Fruit fly (Drosophila melanogaster) whole organism, embryonic: ENCODE results near the gene CG3123.

Experiments used
- Atf-2 ChIP-seq: fragments of 200-800 bp; sonication (Bioruptor generic); optimal IDR thresholded peaks from 2 replicates; lab custom pipeline; 2016; ENCODE audit warnings: missing biosample characterization, missing genetic modification characterization
- Bdp1 ChIP-seq: fragments of 200-800 bp; sonication (Bioruptor generic); optimal IDR thresholded peaks from 3 replicates; lab custom pipeline; 2016; ENCODE audit warnings: missing biosample characterization, missing genetic modification characterization
- Blimp-1 ChIP-seq: fragments of 200-800 bp; sonication (Bioruptor generic); optimal IDR thresholded peaks from 3 replicates; lab custom pipeline; 2018; ENCODE audit warnings: missing biosample characterization, missing genetic modification characterization, mild to moderate bottlenecking, moderate library complexity, missing genetic modification reagents
- CG11247 ChIP-seq: fragments of 200-800 bp; sonication (Bioruptor generic); IDR thresholded peaks from 2 replicates; pipeline ENCODE4 v1.3.6; 2022; ENCODE audit warnings: missing biosample characterization, missing genetic modification characterization
- CG11723 ChIP-seq: fragments of 200-800 bp; sonication (Bioruptor generic); optimal IDR thresholded peaks from 2 replicates; lab custom pipeline; 2017; ENCODE audit warnings: missing biosample characterization, mild to moderate bottlenecking, missing genetic modification characterization
- CG12071 ChIP-seq: fragments of 200-800 bp; sonication (Bioruptor generic); optimal IDR thresholded peaks from 3 replicates; lab custom pipeline; 2018; ENCODE audit warnings: missing biosample characterization, mild to moderate bottlenecking, missing genetic modification characterization
- CG12155 ChIP-seq: fragments of 200-800 bp; sonication (Bioruptor generic); optimal IDR thresholded peaks from 3 replicates; lab custom pipeline; 2016; ENCODE audit warnings: missing biosample characterization, missing genetic modification characterization
- CG14710 ChIP-seq: fragments of 200-800 bp; sonication (Bioruptor generic); optimal IDR thresholded peaks from 3 replicates; lab custom pipeline; 2019; ENCODE audit warnings: missing biosample characterization, mild to moderate bottlenecking, missing genetic modification characterization, moderate library complexity
- CG15011 ChIP-seq: fragments of 200-800 bp; sonication (Bioruptor generic); optimal IDR thresholded peaks from 3 replicates; lab custom pipeline; 2018; ENCODE audit warnings: missing biosample characterization, mild to moderate bottlenecking, missing genetic modification characterization
- CG17328 ChIP-seq: fragments of 200-800 bp; sonication (Bioruptor generic); IDR thresholded peaks from 2 replicates; pipeline ENCODE4 v1.3.6; 2022; ENCODE audit warnings: missing biosample characterization, missing genetic modification characterization
- CG17385 ChIP-seq: fragments of 200-800 bp; sonication (Bioruptor generic); optimal IDR thresholded peaks from 3 replicates; lab custom pipeline; 2018; ENCODE audit warnings: missing biosample characterization, mild to moderate bottlenecking, missing genetic modification characterization
- CG17568 ChIP-seq: fragments of 200-800 bp; sonication (Bioruptor generic); optimal IDR thresholded peaks from 2 replicates; lab custom pipeline; 2018; ENCODE audit warnings: missing biosample characterization, mild to moderate bottlenecking, missing genetic modification characterization, moderate library complexity
- CG2120 ChIP-seq: fragments of 200-800 bp; sonication (Bioruptor generic); optimal IDR thresholded peaks from 3 replicates; lab custom pipeline; 2016; ENCODE audit warnings: missing biosample characterization, missing genetic modification characterization
- CG2199 ChIP-seq: fragments of 200-800 bp; sonication (Bioruptor generic); IDR thresholded peaks from 3 replicates; pipeline ENCODE4 v1.3.6; 2022; ENCODE audit warnings: missing biosample characterization, missing genetic modification characterization
- CG34376 ChIP-seq: fragments of 200-800 bp; sonication (Bioruptor generic); optimal IDR thresholded peaks from 2 replicates; lab custom pipeline; 2018; ENCODE audit warnings: missing biosample characterization, mild to moderate bottlenecking, missing genetic modification characterization
- CG3726 ChIP-seq: fragments of 200-800 bp; sonication (Bioruptor generic); IDR thresholded peaks from 3 replicates; pipeline ENCODE4, ENCODE4 v1.3.6; 2022; ENCODE audit warnings: missing biosample characterization, missing genetic modification characterization
- CG4328 ChIP-seq: fragments of 200-800 bp; sonication (Bioruptor generic); optimal IDR thresholded peaks from 3 replicates; lab custom pipeline; 2017; ENCODE audit warnings: missing biosample characterization, missing genetic modification reagents, missing genetic modification characterization
- CG4404 ChIP-seq: fragments of 200-800 bp; sonication (Bioruptor generic); IDR thresholded peaks from 2 replicates; pipeline ENCODE4 v1.3.6; 2022; ENCODE audit warnings: missing biosample characterization, missing genetic modification characterization
- CG4730 ChIP-seq: fragments of 200-800 bp; sonication (Bioruptor generic); IDR thresholded peaks from 2 replicates; pipeline ENCODE4 v1.3.6; 2022; ENCODE audit warnings: missing biosample characterization, missing genetic modification characterization
- CG6254 ChIP-seq: fragments of 200-800 bp; sonication (Bioruptor generic); optimal IDR thresholded peaks from 3 replicates; lab custom pipeline; 2017; ENCODE audit warnings: mild to moderate bottlenecking, missing biosample characterization, missing genetic modification reagents, missing genetic modification characterization
- Camta ChIP-seq: fragments of 200-800 bp; sonication (Bioruptor generic); optimal IDR thresholded peaks from 2 replicates; lab custom pipeline; 2016; ENCODE audit warnings: missing biosample characterization, missing genetic modification characterization
- D ChIP-seq, 2 experiments: fragments of 200-800 bp in 1 of 2; fragments of >200 bp in 1 of 2; sonication (Bioruptor generic) in 1 of 2; optimal IDR thresholded peaks; 2 replicates in 1 of 2; 3 replicates in 1 of 2; lab custom pipeline; 2017; ENCODE audit warnings: mild to moderate bottlenecking in 1 of 2, missing biosample characterization in 1 of 2, missing genetic modification characterization in 1 of 2, missing genetic modification reagents in 1 of 2
- Dip2 ChIP-seq: fragments of 200-800 bp; sonication (Bioruptor generic); IDR thresholded peaks from 2 replicates; pipeline ENCODE4 v1.3.6; 2022; ENCODE audit warnings: missing biosample characterization, missing genetic modification characterization
- Hand ChIP-seq: fragments of 200-800 bp; sonication (Bioruptor generic); optimal IDR thresholded peaks from 2 replicates; lab custom pipeline; 2017; ENCODE audit warnings: mild to moderate bottlenecking, missing biosample characterization, missing genetic modification reagents, missing genetic modification characterization
- Sox102F ChIP-seq: fragments of 200-800 bp; sonication (Bioruptor generic); optimal IDR thresholded peaks from 2 replicates; lab custom pipeline; 2018; ENCODE audit warnings: missing biosample characterization, mild to moderate bottlenecking, missing genetic modification characterization, moderate library complexity
- Spps ChIP-seq: fragments of 200-800 bp; sonication (Bioruptor generic); optimal IDR thresholded peaks from 2 replicates; lab custom pipeline; 2018; ENCODE audit warnings: missing biosample characterization, mild to moderate bottlenecking, missing genetic modification characterization
- TFAM ChIP-seq: fragments of 200-800 bp; sonication (Bioruptor generic); optimal IDR thresholded peaks from 2 replicates; lab custom pipeline; 2017; ENCODE audit warnings: missing biosample characterization, missing genetic modification characterization, inconsistent platforms
- Vsx1 ChIP-seq: fragments of 200-800 bp; sonication (Bioruptor generic); optimal IDR thresholded peaks from 2 replicates; lab custom pipeline; 2017; ENCODE audit warnings: missing biosample characterization, mild to moderate bottlenecking, missing genetic modification characterization, missing genetic modification reagents
- Xrp1 ChIP-seq: fragments of 200-800 bp; sonication (Bioruptor generic); IDR thresholded peaks from 2 replicates; pipeline ENCODE4 v1.3.6; 2022; ENCODE audit warnings: missing biosample characterization, missing genetic modification characterization
- ab ChIP-seq: fragments of 200-800 bp; sonication (Bioruptor generic); optimal IDR thresholded peaks from 2 replicates; lab custom pipeline; 2016; ENCODE audit warnings: missing biosample characterization, missing genetic modification characterization
- ara ChIP-seq: fragments of 200-800 bp; sonication (Bioruptor generic); IDR thresholded peaks from 2 replicates; pipeline ENCODE4 v1.3.6; 2022; ENCODE audit warnings: missing biosample characterization, missing genetic modification characterization
- bab2 ChIP-seq: fragments of 200-800 bp; sonication (Bioruptor generic); optimal IDR thresholded peaks from 2 replicates; lab custom pipeline; 2016; ENCODE audit warnings: missing biosample characterization, missing genetic modification characterization
- caup ChIP-seq: fragments of 200-800 bp; sonication (Bioruptor generic); optimal IDR thresholded peaks from 3 replicates; lab custom pipeline; 2017; ENCODE audit warnings: missing biosample characterization, mild to moderate bottlenecking, missing genetic modification characterization, moderate library complexity; ENCODE audit not compliant: severe bottlenecking
- chinmo ChIP-seq: fragments of 200-800 bp; sonication (Bioruptor generic); IDR thresholded peaks from 4 replicates; pipeline ENCODE4 v1.3.6; 2022; ENCODE audit warnings: missing biosample characterization, missing genetic modification characterization; ENCODE audit not compliant: partially characterized antibody
- dati ChIP-seq: fragments of 200-800 bp; sonication (Bioruptor generic); IDR thresholded peaks from 2 replicates; pipeline ENCODE4 v1.3.6; 2022; ENCODE audit warnings: missing biosample characterization, missing genetic modification characterization
- dm ChIP-seq: fragments of 200-800 bp; sonication (Bioruptor generic); optimal IDR thresholded peaks from 3 replicates; lab custom pipeline; 2016; ENCODE audit warnings: missing biosample characterization, missing genetic modification characterization
- emc ChIP-seq: fragments of 200-800 bp; sonication (Bioruptor generic); optimal IDR thresholded peaks from 2 replicates; lab custom pipeline; 2016; ENCODE audit warnings: missing biosample characterization, missing genetic modification characterization
- h ChIP-seq: fragments of >200 bp; optimal IDR thresholded peaks from 2 replicates; lab custom pipeline; 2017
- her ChIP-seq: fragments of 200-800 bp; sonication (Bioruptor generic); optimal IDR thresholded peaks from 2 replicates; lab custom pipeline; 2016; ENCODE audit warnings: missing biosample characterization, missing genetic modification characterization
- hkb ChIP-seq, 2 experiments: fragments of 200-800 bp in 1 of 2; fragments of >200 bp in 1 of 2; sonication (Bioruptor generic) in 1 of 2; IDR thresholded peaks in 1 of 2; optimal IDR thresholded peaks in 1 of 2; 2 replicates each; pipeline versions ENCODE4 v1.3.6 to Lab custom; 2017 to 2022; ENCODE audit warnings: missing biosample characterization in 1 of 2, missing genetic modification characterization in 1 of 2
- kni ChIP-seq: fragments of 200-800 bp; sonication (Bioruptor generic); optimal IDR thresholded peaks from 3 replicates; lab custom pipeline; 2017; ENCODE audit warnings: mild to moderate bottlenecking, missing biosample characterization, missing genetic modification reagents, missing genetic modification characterization
- mirr ChIP-seq: fragments of 200-800 bp; sonication (Bioruptor generic); optimal IDR thresholded peaks from 3 replicates; lab custom pipeline; 2018; ENCODE audit warnings: missing biosample characterization, mild to moderate bottlenecking, missing genetic modification characterization
- odd ChIP-seq: fragments of 200-800 bp; sonication (Bioruptor generic); optimal IDR thresholded peaks from 2 replicates; lab custom pipeline; 2017; ENCODE audit warnings: missing biosample characterization, mild to moderate bottlenecking, missing genetic modification characterization
- otp ChIP-seq: fragments of 200-800 bp; sonication (Bioruptor generic); IDR thresholded peaks from 3 replicates; pipeline ENCODE4, ENCODE4 v1.3.6; 2022; ENCODE audit warnings: missing biosample characterization, missing genetic modification characterization
- repo ChIP-seq: fragments of 200-800 bp; sonication (Bioruptor generic); optimal IDR thresholded peaks from 2 replicates; lab custom pipeline; 2016; ENCODE audit warnings: missing biosample characterization, missing genetic modification characterization
- run ChIP-seq: fragments of 200-800 bp; sonication (Bioruptor generic); optimal IDR thresholded peaks from 3 replicates; lab custom pipeline; 2018; ENCODE audit warnings: missing biosample characterization, mild to moderate bottlenecking, missing genetic modification characterization
- schlank ChIP-seq: fragments of 200-800 bp; sonication (Bioruptor generic); optimal IDR thresholded peaks from 2 replicates; lab custom pipeline; 2018; ENCODE audit warnings: missing biosample characterization, mild to moderate bottlenecking, missing genetic modification characterization
- sr ChIP-seq: fragments of 200-800 bp; sonication (Bioruptor generic); IDR thresholded peaks from 3 replicates; pipeline ENCODE4 v1.3.6; 2022; ENCODE audit warnings: missing biosample characterization, missing genetic modification characterization
- stc ChIP-seq: fragments of 200-800 bp; sonication (Bioruptor generic); IDR thresholded peaks from 2 replicates; pipeline ENCODE4 v1.3.6; 2022; ENCODE audit warnings: missing biosample characterization, missing genetic modification characterization
- tin ChIP-seq: fragments of 200-800 bp; sonication (Bioruptor generic); optimal IDR thresholded peaks from 3 replicates; lab custom pipeline; 2016; ENCODE audit warnings: missing biosample characterization, missing genetic modification characterization
- tup ChIP-seq: fragments of 200-800 bp; sonication (Bioruptor generic); optimal IDR thresholded peaks from 2 replicates; lab custom pipeline; 2016; ENCODE audit warnings: missing biosample characterization, mild to moderate bottlenecking, missing genetic modification characterization, moderate library complexity

The CG3123 gene

dm6 chr2L:2864601-2865000, 39.3 kb upstream of the CG3123 start (continued):
- peak; percentile 34 for TF ChIP-seq CG15011 (GFP tag; lab: Kevin White, UChicago)
- TF ChIP-seq Spps (tag; lab: Kevin White, UChicago), result no peak
- no peak for TF ChIP-seq TFAM (GFP tag; lab: Kevin White, UChicago)
- peak; percentile 21; the same call in 1 of the 3 replicates for TF ChIP-seq sr
- TF ChIP-seq CG17568, result peak; percentile 62
- TF ChIP-seq CG4404 (GFP tag; lab: Robert Waterston, UW), result no peak
- no peak for TF ChIP-seq bab2
- TF ChIP-seq run (tag; lab: Kevin White, UChicago), result no peak
- TF ChIP-seq ara (GFP tag; lab: Robert Waterston, UW), result 0 out of 2 replicates have a peak, but pooled peaks have one; percentile 34
- no peak for TF ChIP-seq Hand
- TF ChIP-seq CG34376 (GFP tag; lab: Kevin White, UChicago), result no peak
- peak; percentile 26; the same call in 1 of the 2 replicates for TF ChIP-seq stc
- no peak for TF ChIP-seq ab (GFP tag; lab: Kevin White, UChicago)
- peak; percentile 22 for TF ChIP-seq CG6254 (GFP tag; lab: Kevin White, UChicago)
- peak; percentile 57 for TF ChIP-seq Xrp1 (GFP tag; lab: Robert Waterston, UW)
- no peak for TF ChIP-seq Camta
- peak; percentile 28 for TF ChIP-seq CG17385 (GFP tag; lab: Kevin White, UChicago)
- TF ChIP-seq dm (GFP tag; lab: Kevin White, UChicago), result no peak
- no peak for TF ChIP-seq Atf-2 (GFP tag; lab: Kevin White, UChicago)
- TF ChIP-seq CG4730 (GFP tag; lab: Robert Waterston, UW), result no peak
- no peak for TF ChIP-seq CG12155
- no peak for TF ChIP-seq CG11247 (GFP tag; lab: Robert Waterston, UW)
- TF ChIP-seq h (lab: Kevin White, UChicago), result no peak
- peak; percentile 32 for TF ChIP-seq Blimp-1 (GFP tag; lab: Kevin White, UChicago)
- TF ChIP-seq schlank, result no peak
- no peak for TF ChIP-seq tin (GFP tag; lab: Kevin White, UChicago)
- peak; percentile 2 for TF ChIP-seq CG14710 (tag; lab: Kevin White, UChicago)
- peak; percentile 42 for TF ChIP-seq kni (GFP tag; lab: Kevin White, UChicago)
- TF ChIP-seq CG2199 (GFP tag; lab: Robert Waterston, UW), result no peak
- TF ChIP-seq mirr (GFP tag; lab: Kevin White, UChicago), result peak; percentile 14
- peak; percentile 11 for TF ChIP-seq CG11723 (GFP tag; lab: Kevin White, UChicago)
- no peak for TF ChIP-seq hkb (optimal IDR thresholded peaks at IDR 0.05; lab: Kevin White, UChicago)
- TF ChIP-seq hkb (GFP tag; IDR thresholded peaks at IDR 0.05; lab: Robert Waterston, UW), result peak; percentile 50
- peak; percentile 55 for TF ChIP-seq odd (GFP tag; lab: Kevin White, UChicago)
- TF ChIP-seq tup (GFP tag; lab: Kevin White, UChicago), result peak; percentile 17
- TF ChIP-seq emc (GFP tag; lab: Kevin White, UChicago), result no peak
- TF ChIP-seq otp, result peak; percentile 66; the same call in 1 of the 3 replicates
- peak; percentile 59 for TF ChIP-seq CG12071 (GFP tag; lab: Kevin White, UChicago)
- no peak for TF ChIP-seq her (GFP tag; lab: Kevin White, UChicago)
- TF ChIP-seq dati (GFP tag; lab: Robert Waterston, UW), result no peak
- peak; percentile 20; the same call in 1 of the 2 replicates for TF ChIP-seq CG17328 (GFP tag; lab: Robert Waterston, UW)
- TF ChIP-seq Sox102F (GFP tag; lab: Kevin White, UChicago), result no peak
- peak; percentile 28 for TF ChIP-seq CG4328 (GFP tag; lab: Kevin White, UChicago)
- no peak for TF ChIP-seq chinmo
- TF ChIP-seq caup (GFP tag; lab: Kevin White, UChicago), result peak; percentile 49
- no peak for TF ChIP-seq repo (GFP tag; lab: Kevin White, UChicago)
- TF ChIP-seq D (optimal IDR thresholded peaks at IDR 0.05; lab: Kevin White, UChicago), result no peak
- peak; percentile 4 for TF ChIP-seq D (GFP tag; optimal IDR thresholded peaks at IDR 0.05; lab: Kevin White, UChicago)
- no peak for TF ChIP-seq Dip2 (GFP tag; lab: Robert Waterston, UW)
- TF ChIP-seq CG3726 (GFP tag; lab: Robert Waterston, UW), result no peak
- TF ChIP-seq CG2120 (GFP tag; lab: Kevin White, UChicago), result no peak
- no peak for TF ChIP-seq Bdp1 (GFP tag; lab: Kevin White, UChicago)
- TF ChIP-seq Vsx1 (GFP tag; lab: Kevin White, UChicago), result no peak
